Worm (Caenorhabditis elegans) whole organism, late embryonic: ENCODE data around the gene cul-5.

ENCODE experiments used
- Y22D7AL.16 ChIP-seq: sonication (generic microtip); optimal IDR thresholded peaks from 2 replicates; lab custom pipeline; 2016; ENCODE audit warnings: missing genetic modification characterization, missing compliant biosample characterization
- ceh-30 ChIP-seq: fragments of 150-350 bp; optimal IDR thresholded peaks from 2 replicates; lab custom pipeline; 2014; ENCODE audit warnings: missing biosample characterization, missing genetic modification characterization
- ceh-31 ChIP-seq: sonication (generic microtip); optimal IDR thresholded peaks from 2 replicates; lab custom pipeline; 2016; ENCODE audit warnings: missing genetic modification characterization, missing compliant biosample characterization
- che-1 ChIP-seq: sonication (generic microtip); optimal IDR thresholded peaks from 2 replicates; lab custom pipeline; 2016; ENCODE audit warnings: mild to moderate bottlenecking, missing genetic modification characterization, missing compliant biosample characterization
- dve-1 ChIP-seq: sonication (generic microtip); optimal IDR thresholded peaks from 2 replicates; lab custom pipeline; 2017; ENCODE audit warnings: antibody characterized with exemption, mild to moderate bottlenecking, missing genetic modification characterization, missing compliant biosample characterization
- elt-2 ChIP-seq: sonication (generic microtip); optimal IDR thresholded peaks from 2 replicates; lab custom pipeline; 2016; ENCODE audit warnings: missing genetic modification reagents, missing genetic modification characterization, missing compliant biosample characterization
- hlh-15 ChIP-seq: sonication (generic microtip); optimal IDR thresholded peaks from 2 replicates; lab custom pipeline; 2016; ENCODE audit warnings: missing genetic modification characterization, missing compliant biosample characterization
- hlh-8 ChIP-seq: sonication (generic microtip); optimal IDR thresholded peaks from 2 replicates; lab custom pipeline; 2016; ENCODE audit warnings: missing genotype, missing genetic modification characterization, missing compliant biosample characterization
- pha-4 ChIP-seq: fragments of 150-350 bp; optimal IDR thresholded peaks from 2 replicates; lab custom pipeline; 2018; ENCODE audit warnings: missing biosample characterization, missing genetic modification reagents, missing genetic modification characterization
- tbx-2 ChIP-seq: sonication (generic microtip); optimal IDR thresholded peaks from 2 replicates; lab custom pipeline; 2016; ENCODE audit warnings: missing genetic modification characterization, missing compliant biosample characterization
- unc-3 ChIP-seq, 2 experiments: fragments of 200-800 bp in 1 of 2; sonication (Bioruptor generic) in 1 of 2; sonication (generic microtip) in 1 of 2; conservative IDR thresholded peaks in 1 of 2; optimal IDR thresholded peaks in 1 of 2; 2 replicates each; pipeline versions ENCODE4 v1.3.6 to Lab custom; 2016 to 2022; ENCODE audit warnings: missing compliant biosample characterization in 2 of 2, missing genetic modification characterization in 2 of 2, missing genetic modification reagents in 1 of 2
- ztf-16 ChIP-seq: sonication (generic microtip); optimal IDR thresholded peaks from 2 replicates; lab custom pipeline; 2017; ENCODE audit warnings: missing genetic modification characterization, missing compliant biosample characterization

DNA sequence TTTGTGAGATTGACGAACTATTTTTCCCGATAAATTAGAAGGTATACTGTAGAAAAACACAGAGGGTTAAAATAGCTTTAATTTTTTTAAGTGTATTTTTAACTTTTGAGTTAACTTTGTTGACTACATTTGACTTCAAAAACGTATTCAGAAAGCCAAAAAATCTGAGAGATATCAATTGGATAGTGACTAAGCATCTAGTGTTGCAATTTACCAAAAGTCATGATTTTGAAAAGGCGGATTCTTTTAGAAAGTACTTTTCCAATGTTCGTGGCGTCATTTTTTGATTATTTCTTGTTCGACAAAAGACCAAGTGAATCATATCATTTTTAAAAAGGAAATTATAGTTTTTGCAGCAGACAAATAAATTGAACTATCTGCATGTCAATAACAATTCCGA, 10.5 kb upstream of the cul-5 start:
- TF ChIP-seq tbx-2 (tag; lab: Kevin White, UChicago) (no peak), che-1 (tag; lab: Kevin White, UChicago) (no peak), ceh-30 (tag; lab: Kevin White, UChicago) (no peak), dve-1 (tag; lab: Kevin White, UChicago) (no peak), Y22D7AL.16 (tag; lab: Kevin White, UChicago) (no peak), unc-3 (GFP tag; conservative IDR thresholded peaks at IDR 0.05; lab: Robert Waterston, UW) (no peak), unc-3 (tag; optimal IDR thresholded peaks at IDR 0.05; lab: Kevin White, UChicago) (no peak), ztf-16 (no peak), pha-4 (tag; lab: Kevin White, UChicago) (no peak), ceh-31 (no peak), elt-2 (tag; lab: Kevin White, UChicago) (no peak), hlh-8 (no peak), hlh-15 (no peak)
